Fruit fly (Drosophila melanogaster): ENCODE measurements around the gene CG33158.

The CG33158 gene

DNA sequence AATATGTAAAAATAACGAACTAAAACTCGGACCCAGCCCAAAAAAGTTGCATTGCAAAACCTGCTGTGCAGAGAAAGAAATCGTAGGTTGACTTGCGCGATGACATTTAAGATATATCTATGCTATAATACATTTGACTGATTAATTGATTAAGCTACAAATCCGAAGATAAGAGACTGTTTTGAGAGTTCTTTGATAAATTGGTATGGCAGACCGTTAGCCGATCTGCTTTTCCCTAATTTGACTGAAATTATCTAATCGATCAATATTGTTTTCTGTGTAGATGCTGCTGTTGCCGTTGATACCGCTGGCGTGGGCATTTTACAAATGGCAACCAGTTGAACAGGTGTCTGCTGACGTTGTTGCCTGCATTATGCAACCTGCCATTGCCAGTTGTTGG lies 62.8 kb downstream of the CG33158 start (continued):
- TF ChIP-seq Eip93F (GFP tag; optimal IDR thresholded peaks at IDR 0.05) (no peak), fd85E (GFP tag; optimal IDR thresholded peaks at IDR 0.05) (no peak), CG6792 (GFP tag; optimal IDR thresholded peaks at IDR 0.05) (peak; percentile 58), vri (GFP tag; optimal IDR thresholded peaks at IDR 0.05) (no peak), Smox (GFP tag; optimal IDR thresholded peaks at IDR 0.05) (no peak), CG10631 (GFP tag; optimal IDR thresholded peaks at IDR 0.05) (peak; percentile 55), Eip78C (GFP tag) (peak; percentile 93), acj6 (GFP tag; optimal IDR thresholded peaks at IDR 0.05) (peak; percentile 58), CG16779 (tag; optimal IDR thresholded peaks at IDR 0.05) (peak; percentile 46), achi (GFP tag; optimal IDR thresholded peaks at IDR 0.05) (peak; percentile 75), CG6163 (GFP tag; IDR thresholded peaks at IDR 0.05) (peak; percentile 78), Sox102F (GFP tag; optimal IDR thresholded peaks at IDR 0.05) (no peak), CG11762 (GFP tag; optimal IDR thresholded peaks at IDR 0.05; ENCODE audit: insufficient read depth) (peak; percentile 62), CG15336 (GFP tag; IDR thresholded peaks at IDR 0.05) (peak; percentile 91), CG6854 (GFP tag; optimal IDR thresholded peaks at IDR 0.05) (no peak), ss (GFP tag; optimal IDR thresholded peaks at IDR 0.05) (peak in 1 of 2 experiments; percentile 5), CG10669 (GFP tag; optimal IDR thresholded peaks at IDR 0.05) (peak; percentile 30)

DNA sequence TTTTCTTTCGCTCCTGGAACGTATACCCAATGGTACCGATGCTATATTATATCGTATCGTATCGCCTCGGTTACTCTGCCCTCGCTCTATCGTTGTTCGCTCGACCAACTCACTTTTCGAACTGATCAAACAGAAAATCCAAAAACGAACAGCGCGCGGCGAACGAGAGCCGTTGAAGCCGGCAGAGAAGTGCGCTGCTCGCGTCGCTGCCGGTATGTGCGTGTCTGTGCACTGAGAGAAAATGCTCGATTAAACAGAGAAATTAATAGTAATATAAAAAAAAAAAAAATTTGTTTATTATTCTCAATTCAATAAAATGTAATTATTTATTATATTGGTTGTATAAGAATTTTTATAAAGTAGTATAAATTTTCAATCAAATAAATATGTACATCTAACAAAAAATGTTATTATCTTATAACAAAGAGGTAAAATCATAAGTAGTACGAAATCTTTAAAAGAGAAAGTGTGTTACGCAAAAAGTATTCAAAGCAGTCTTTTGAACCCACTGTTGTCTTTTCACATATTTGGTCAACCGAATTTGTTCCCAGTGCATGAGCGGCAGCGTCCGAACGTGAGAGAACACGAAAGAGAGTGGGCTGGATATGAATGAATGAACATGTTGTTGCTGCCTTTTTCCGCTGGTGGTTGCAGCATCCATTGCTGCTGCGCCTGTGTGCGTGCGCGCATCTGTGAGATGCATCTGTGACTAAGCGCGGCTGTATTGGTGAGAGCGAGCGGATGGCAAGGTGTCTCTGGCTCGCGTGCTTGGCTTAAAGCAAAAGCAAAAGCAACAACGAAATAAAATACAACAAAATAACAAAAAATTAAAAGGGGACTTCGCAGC lies 64.3 kb downstream of the CG33158 start, which contains the start of gene aos:
Gene aos, minus strand, starts transcription at position 127 of the 847 bp plus-strand sequence.
- TF ChIP-seq Ets21C (GFP tag; optimal IDR thresholded peaks at IDR 0.05) (peak; percentile 64), topi (GFP tag; optimal IDR thresholded peaks at IDR 0.05) (peak; percentile 77), CG34406 (GFP tag; optimal IDR thresholded peaks at IDR 0.05) (peak; percentile 96), vri (GFP tag; optimal IDR thresholded peaks at IDR 0.05) (peak; percentile 58), Lpt (GFP tag; optimal IDR thresholded peaks at IDR 0.05) (peak; percentile 88), dac (GFP tag; optimal IDR thresholded peaks at IDR 0.05) (peak; percentile 83), CG8119 (GFP tag; IDR thresholded peaks at IDR 0.05) (peak; percentile 95), fd59A (GFP tag; optimal IDR thresholded peaks at IDR 0.05) (peak; percentile 82), Sox15 (GFP tag; optimal IDR thresholded peaks at IDR 0.05) (peak; percentile 87), spab (GFP tag; optimal IDR thresholded peaks at IDR 0.05) (peak; percentile 91), CG11762 (GFP tag; optimal IDR thresholded peaks at IDR 0.05; ENCODE audit: insufficient read depth) (peak; percentile 90), CG9139 (GFP tag; optimal IDR thresholded peaks at IDR 0.05) (peak; percentile 19), acj6 (GFP tag; optimal IDR thresholded peaks at IDR 0.05) (peak; percentile 94), Ets96B (tag; optimal IDR thresholded peaks at IDR 0.05) (peak; percentile 93), CG11294 (GFP tag; IDR thresholded peaks at IDR 0.05) (peak; percentile 74; the same call in 1 of the 2 replicates), CG31627 (GFP tag; optimal IDR thresholded peaks at IDR 0.05) (peak; percentile 77), CG8632 (GFP tag; optimal IDR thresholded peaks at IDR 0.05) (peak; percentile 97), CG32006 (GFP tag; optimal IDR thresholded peaks at IDR 0.05) (peak; percentile 98), CG7368 (GFP tag; optimal IDR thresholded peaks at IDR 0.05) (peak; percentile 84), CG6276 (GFP tag; optimal IDR thresholded peaks at IDR 0.05) (peak; percentile 91), Sox14 (GFP tag; optimal IDR thresholded peaks at IDR 0.05) (peak; percentile 76), achi (GFP tag; optimal IDR thresholded peaks at IDR 0.05) (peak; percentile 93), Smox (GFP tag; optimal IDR thresholded peaks at IDR 0.05) (peak; percentile 76), eg (GFP tag; IDR thresholded peaks at IDR 0.05) (peak; percentile 75; the same call in 2 of the 3 replicates), Sox102F (GFP tag; optimal IDR thresholded peaks at IDR 0.05) (peak; percentile 83), Hr38 (GFP tag; optimal IDR thresholded peaks at IDR 0.05) (no peak), CG3919 (GFP tag; optimal IDR thresholded peaks at IDR 0.05) (peak; percentile 96), Eip93F (GFP tag; optimal IDR thresholded peaks at IDR 0.05) (no peak), CG15336 (GFP tag; IDR thresholded peaks at IDR 0.05) (peak; percentile 92; the same call in 1 of the 2 replicates), lz (GFP tag; optimal IDR thresholded peaks at IDR 0.05) (peak; percentile 87), CG8319 (GFP tag; optimal IDR thresholded peaks at IDR 0.05) (peak; percentile 72), dsx (GFP tag; optimal IDR thresholded peaks at IDR 0.05; ENCODE audit: poor library complexity, severe bottlenecking) (peak; percentile 86), salr (GFP tag; optimal IDR thresholded peaks at IDR 0.05) (peak; percentile 52 to 98), Eip75B (GFP tag; optimal IDR thresholded peaks at IDR 0.05) (peak; percentile 71), fkh (GFP tag; optimal IDR thresholded peaks at IDR 0.05) (peak; percentile 59), OdsH (GFP tag; optimal IDR thresholded peaks at IDR 0.05) (peak; percentile 93), net (GFP tag; optimal IDR thresholded peaks at IDR 0.05) (peak; percentile 91), fd85E (GFP tag; optimal IDR thresholded peaks at IDR 0.05) (peak; percentile 35), CG11902 (GFP tag; optimal IDR thresholded peaks at IDR 0.05) (peak; percentile 85)
